Worm (Caenorhabditis elegans) whole organism, mixed stage, embryonic: ENCODE data around the gene F42A9.7.
A peak's percentile ranks its signal among the peaks of the same experiment; 100 is the strongest.

Experiments
- M03D4.4 ChIP-seq: sonication (generic microtip); optimal IDR thresholded peaks from 2 replicates; lab custom pipeline; 2017; ENCODE audit warnings: mild to moderate bottlenecking, missing genetic modification characterization, missing compliant biosample characterization
- bed-3 ChIP-seq: fragments of 200-800 bp; sonication (Bioruptor generic); optimal IDR thresholded peaks from 3 replicates; lab custom pipeline; 2018; ENCODE audit warnings: mild to moderate bottlenecking, missing genetic modification characterization, moderate library complexity, missing compliant biosample characterization
- blmp-1 ChIP-seq: fragments of 150-350 bp; optimal IDR thresholded peaks from 2 replicates; lab custom pipeline; 2014; ENCODE audit warnings: missing biosample characterization, missing genetic modification characterization
- ceh-39 ChIP-seq: fragments of 150-350 bp; optimal IDR thresholded peaks from 2 replicates; lab custom pipeline; 2014; ENCODE audit warnings: missing biosample characterization, missing genetic modification characterization
- ceh-43 ChIP-seq: fragments of 200-800 bp; sonication (Bioruptor generic); optimal IDR thresholded peaks from 2 replicates; lab custom pipeline; 2018; ENCODE audit warnings: mild to moderate bottlenecking, missing genetic modification characterization, moderate library complexity, missing compliant biosample characterization
- ceh-83 ChIP-seq: fragments of 200-800 bp; sonication (Bioruptor generic); optimal IDR thresholded peaks from 2 replicates; lab custom pipeline; 2018; ENCODE audit warnings: mild to moderate bottlenecking, missing genetic modification characterization, missing compliant biosample characterization
- ces-1 ChIP-seq: fragments of 150-350 bp; optimal IDR thresholded peaks from 2 replicates; lab custom pipeline; 2014; ENCODE audit warnings: missing biosample characterization, missing genetic modification reagents, missing genetic modification characterization
- cnd-1 ChIP-seq: fragments of 200-800 bp; sonication (Bioruptor generic); optimal IDR thresholded peaks from 2 replicates; lab custom pipeline; 2018; ENCODE audit warnings: mild to moderate bottlenecking, missing genetic modification characterization, missing compliant biosample characterization
- drap-1 ChIP-seq: fragments of 200-800 bp; sonication (Bioruptor generic); optimal IDR thresholded peaks from 3 replicates; lab custom pipeline; 2018; ENCODE audit warnings: mild to moderate bottlenecking, missing genetic modification characterization, missing compliant biosample characterization
- elt-1 ChIP-seq: sonication (generic microtip); optimal IDR thresholded peaks from 2 replicates; lab custom pipeline; 2017; ENCODE audit warnings: missing genetic modification characterization, mild to moderate bottlenecking, missing compliant biosample characterization, antibody characterized with exemption, moderate library complexity, borderline replicate concordance; ENCODE audit not compliant: insufficient read depth
- elt-3 ChIP-seq: fragments of 150-350 bp; optimal IDR thresholded peaks from 2 replicates; lab custom pipeline; 2014; ENCODE audit warnings: missing biosample characterization, missing genetic modification characterization
- flh-1 ChIP-seq: fragments of 200-800 bp; sonication (Bioruptor generic); optimal IDR thresholded peaks from 2 replicates; lab custom pipeline; 2018; ENCODE audit warnings: mild to moderate bottlenecking, missing genetic modification characterization, moderate library complexity, missing compliant biosample characterization
- ham-2 ChIP-seq: fragments of 200-800 bp; sonication (Bioruptor generic); optimal IDR thresholded peaks from 2 replicates; lab custom pipeline; 2018; ENCODE audit warnings: mild to moderate bottlenecking, missing genetic modification characterization, missing compliant biosample characterization
- hlh-1 ChIP-seq: fragments of 150-350 bp; optimal IDR thresholded peaks from 2 replicates; lab custom pipeline; 2014; ENCODE audit warnings: missing biosample characterization, missing genetic modification reagents, missing genetic modification characterization
- lin-13 ChIP-seq: fragments of 150-350 bp; optimal IDR thresholded peaks from 2 replicates; lab custom pipeline; 2014; ENCODE audit warnings: missing biosample characterization, missing genetic modification characterization
- lin-32 ChIP-seq: fragments of 200-800 bp; sonication (Bioruptor generic); optimal IDR thresholded peaks from 2 replicates; lab custom pipeline; 2018; ENCODE audit warnings: mild to moderate bottlenecking, missing genetic modification characterization, missing compliant biosample characterization
- lsy-2 ChIP-seq: fragments of 150-350 bp; optimal IDR thresholded peaks from 2 replicates; lab custom pipeline; 2014; ENCODE audit warnings: missing biosample characterization, missing genetic modification characterization
- mab-5 ChIP-seq: fragments of 150-350 bp; optimal IDR thresholded peaks from 2 replicates; lab custom pipeline; 2014; ENCODE audit warnings: missing biosample characterization, missing genetic modification characterization
- mep-1 ChIP-seq: fragments of 150-350 bp; optimal IDR thresholded peaks from 2 replicates; lab custom pipeline; 2017; ENCODE audit warnings: missing biosample characterization, missing genetic modification reagents, missing genetic modification characterization, inconsistent platforms
- mls-2 ChIP-seq: sonication (generic microtip); optimal IDR thresholded peaks from 2 replicates; lab custom pipeline; 2016; ENCODE audit warnings: mild to moderate bottlenecking, missing genetic modification characterization, moderate library complexity, missing compliant biosample characterization
- nhr-12 ChIP-seq: fragments of 150-350 bp; optimal IDR thresholded peaks from 2 replicates; lab custom pipeline; 2014; ENCODE audit warnings: missing biosample characterization, missing genetic modification characterization
- nhr-2 ChIP-seq: fragments of 150-350 bp; optimal IDR thresholded peaks from 2 replicates; lab custom pipeline; 2014; ENCODE audit warnings: missing biosample characterization, missing genetic modification characterization
- nhr-237 ChIP-seq: fragments of 150-350 bp; optimal IDR thresholded peaks from 2 replicates; lab custom pipeline; 2014; ENCODE audit warnings: missing biosample characterization, missing genetic modification characterization
- nhr-28 ChIP-seq: fragments of 150-350 bp; optimal IDR thresholded peaks from 2 replicates; lab custom pipeline; 2014; ENCODE audit warnings: missing biosample characterization, missing genetic modification characterization
- nhr-76 ChIP-seq: sonication (generic microtip); optimal IDR thresholded peaks from 2 replicates; lab custom pipeline; 2017; ENCODE audit warnings: missing biosample characterization, missing genetic modification characterization
- pha-4 ChIP-seq: fragments of 150-350 bp; optimal IDR thresholded peaks from 2 replicates; lab custom pipeline; 2018; ENCODE audit warnings: missing biosample characterization, missing genetic modification reagents, missing genetic modification characterization
- sem-2 ChIP-seq: fragments of 200-800 bp; sonication (Bioruptor generic); optimal IDR thresholded peaks from 2 replicates; lab custom pipeline; 2018; ENCODE audit warnings: mild to moderate bottlenecking, missing genetic modification characterization, missing compliant biosample characterization
- snpc-4 ChIP-seq: fragments of 150-350 bp; optimal IDR thresholded peaks from 2 replicates; lab custom pipeline; 2014; ENCODE audit warnings: missing biosample characterization, missing genetic modification characterization
- sptf-1 ChIP-seq: sonication (generic microtip); optimal IDR thresholded peaks from 2 replicates; lab custom pipeline; 2017; ENCODE audit warnings: mild to moderate bottlenecking, missing genetic modification characterization, moderate library complexity, missing compliant biosample characterization
- tbx-8 ChIP-seq: fragments of 200-800 bp; sonication (Bioruptor generic); optimal IDR thresholded peaks from 2 replicates; lab custom pipeline; 2018; ENCODE audit warnings: mild to moderate bottlenecking, missing genetic modification characterization, moderate library complexity, missing compliant biosample characterization
- unc-120 ChIP-seq: sonication (generic microtip); optimal IDR thresholded peaks from 2 replicates; lab custom pipeline; 2017; ENCODE audit warnings: missing genetic modification characterization, missing compliant biosample characterization; ENCODE audit not compliant: poor library complexity, severe bottlenecking
- unc-39 ChIP-seq: fragments of 150-350 bp; optimal IDR thresholded peaks from 2 replicates; lab custom pipeline; 2014; ENCODE audit warnings: missing biosample characterization, missing genetic modification characterization
- unc-62 ChIP-seq: fragments of 150-350 bp; optimal IDR thresholded peaks from 2 replicates; lab custom pipeline; 2014; ENCODE audit warnings: missing biosample characterization, missing genetic modification reagents, missing genetic modification characterization
- zip-8 ChIP-seq: fragments of 150-350 bp; optimal IDR thresholded peaks from 2 replicates; lab custom pipeline; 2014; ENCODE audit warnings: missing biosample characterization, missing genetic modification characterization
- ztf-11 ChIP-seq: fragments of 150-350 bp; optimal IDR thresholded peaks from 2 replicates; lab custom pipeline; 2014; ENCODE audit warnings: missing biosample characterization, missing genetic modification characterization

Gene F42A9.7

DNA sequence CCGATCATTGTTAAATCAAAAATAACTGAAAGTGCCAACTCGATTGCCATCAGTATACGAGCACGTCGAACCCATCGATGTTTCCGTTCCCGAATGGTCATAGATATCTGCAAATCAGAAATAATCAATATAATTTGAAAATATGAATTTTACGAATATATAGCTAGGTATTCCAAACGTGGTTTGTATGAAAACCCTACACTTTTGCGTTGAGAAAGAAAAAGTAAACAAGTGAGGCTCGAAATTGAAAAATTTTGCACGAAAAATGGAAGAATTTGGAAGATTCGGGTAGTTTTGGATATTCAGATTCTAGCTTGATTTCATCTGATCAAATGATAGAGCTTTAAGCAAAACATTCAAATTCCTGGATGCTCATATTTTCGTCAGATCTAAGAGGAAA, 21.8 kb upstream of the F42A9.7 start, which contains the start of gene F42A9.9:
Gene F42A9.9, minus strand, starts transcription at position 101 of the 400 bp plus-strand sequence.
- TF ChIP-seq nhr-12 (tag; lab: Kevin White, UChicago) (no peak), sem-2 (GFP tag; lab: Kevin White, UChicago) (no peak), lsy-2 (tag; lab: Kevin White, UChicago) (no peak), ceh-43 (GFP tag; lab: Kevin White, UChicago) (no peak), zip-8 (tag; lab: Kevin White, UChicago) (no peak), pha-4 (tag; lab: Kevin White, UChicago) (no peak), nhr-2 (tag; lab: Kevin White, UChicago) (no peak), blmp-1 (tag; lab: Kevin White, UChicago) (no peak), lin-13 (no peak), nhr-28 (tag; lab: Kevin White, UChicago) (no peak), mab-5 (tag; lab: Kevin White, UChicago) (no peak), unc-62 (GFP tag; lab: Kevin White, UChicago) (no peak)

DNA sequence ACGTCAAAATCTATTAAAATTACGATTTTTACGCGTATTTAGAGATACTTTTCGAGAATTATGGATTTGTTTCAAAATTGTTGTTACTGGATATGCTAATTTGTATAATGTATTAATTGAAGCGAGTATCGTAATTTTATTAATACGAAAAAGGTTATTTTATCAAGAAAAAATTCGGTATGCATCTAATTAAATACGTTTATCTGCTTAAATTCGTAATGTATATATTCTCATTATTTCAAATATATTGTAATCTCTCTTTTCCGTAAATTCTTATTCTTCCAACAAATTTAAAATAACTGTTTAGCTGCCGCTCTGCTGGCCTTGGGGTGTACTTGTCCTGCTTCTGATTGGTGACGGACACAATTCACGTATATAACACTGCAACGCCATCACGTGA, 14.1 kb upstream of the F42A9.7 start, which contains the start of gene dgk-4:
Gene dgk-4, plus strand, starts transcription at position 301 of the 400 bp plus-strand sequence.
- TF ChIP-seq nhr-237 (tag; lab: Kevin White, UChicago), result no peak
- no peak for TF ChIP-seq drap-1 (GFP tag; lab: Kevin White, UChicago)
- TF ChIP-seq sptf-1 (tag; lab: Kevin White, UChicago), result no peak
- TF ChIP-seq lin-13, result no peak
- TF ChIP-seq flh-1 (GFP tag; lab: Kevin White, UChicago), result no peak
- no peak for TF ChIP-seq lsy-2 (tag; lab: Kevin White, UChicago)

DNA sequence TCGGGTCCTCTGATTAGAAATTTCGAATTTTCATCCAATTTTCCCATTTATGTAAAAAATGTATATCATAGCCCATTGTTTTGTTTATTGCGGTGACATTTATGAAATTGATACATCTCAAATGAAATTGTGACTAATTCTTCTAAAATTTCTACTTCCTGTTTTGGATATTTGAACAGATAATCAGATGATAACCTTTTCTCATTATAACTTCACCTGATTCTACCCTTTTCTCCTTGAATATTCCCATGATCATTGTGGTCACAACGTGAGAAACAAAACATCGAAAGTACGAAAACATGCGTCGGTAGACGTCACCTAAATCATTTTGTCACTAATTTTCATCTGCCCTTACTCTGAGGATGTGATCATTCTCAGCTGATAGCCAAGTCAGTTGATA, 13.3 kb upstream of the F42A9.7 start:
- TF ChIP-seq tbx-8 (GFP tag; lab: Kevin White, UChicago), result no peak
- TF ChIP-seq unc-120 (tag; lab: Kevin White, UChicago), result no peak
- TF ChIP-seq M03D4.4, result no peak
- TF ChIP-seq lin-32 (GFP tag; lab: Kevin White, UChicago), result no peak
- no peak for TF ChIP-seq cnd-1 (tag; lab: Kevin White, UChicago)
- TF ChIP-seq sptf-1 (tag; lab: Kevin White, UChicago), result no peak
- no peak for TF ChIP-seq lsy-2 (tag; lab: Kevin White, UChicago)
- TF ChIP-seq hlh-1, result no peak
- no peak for TF ChIP-seq flh-1 (GFP tag; lab: Kevin White, UChicago)
- no peak for TF ChIP-seq sem-2 (GFP tag; lab: Kevin White, UChicago)
- TF ChIP-seq nhr-76 (tag; lab: Kevin White, UChicago), result no peak
- no peak for TF ChIP-seq lin-13
- TF ChIP-seq snpc-4 (tag; lab: Kevin White, UChicago), result no peak
- no peak for TF ChIP-seq zip-8 (tag; lab: Kevin White, UChicago)
- no peak for TF ChIP-seq unc-62 (GFP tag; lab: Kevin White, UChicago)
- TF ChIP-seq nhr-2 (tag; lab: Kevin White, UChicago), result no peak
- no peak for TF ChIP-seq ceh-43 (GFP tag; lab: Kevin White, UChicago)
- TF ChIP-seq ztf-11 (tag; lab: Kevin White, UChicago), result no peak
- TF ChIP-seq unc-39 (tag; lab: Kevin White, UChicago), result no peak

DNA sequence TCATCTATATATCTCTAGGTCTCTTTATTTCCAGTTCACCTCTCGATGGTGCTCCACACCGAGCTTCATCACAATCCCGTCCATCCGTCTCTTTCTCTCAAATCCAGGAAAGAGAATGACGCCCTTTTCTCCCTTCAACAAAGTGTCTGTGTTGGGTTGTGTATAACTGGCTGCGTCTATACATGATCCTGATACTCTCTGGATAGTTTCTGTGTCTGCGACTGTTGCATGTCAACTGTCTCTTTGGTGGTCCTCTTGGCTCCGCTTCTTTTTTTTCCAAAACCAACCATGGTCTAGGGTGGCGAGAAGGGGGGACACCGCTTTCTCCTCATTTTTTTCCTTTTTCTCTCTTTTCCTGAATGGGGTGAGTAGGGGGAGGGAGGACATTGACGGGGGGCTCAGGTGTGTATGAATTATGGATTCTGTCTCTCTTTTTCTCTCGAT, 12.7 kb upstream of the F42A9.7 start:
- TF ChIP-seq sptf-1 (tag; lab: Kevin White, UChicago) (no peak), ceh-43 (GFP tag; lab: Kevin White, UChicago) (no peak), nhr-237 (tag; lab: Kevin White, UChicago) (peak; percentile 1), lsy-2 (tag; lab: Kevin White, UChicago) (no peak), unc-39 (tag; lab: Kevin White, UChicago) (no peak), elt-1 (tag; lab: Kevin White, UChicago) (no peak), cnd-1 (tag; lab: Kevin White, UChicago) (no peak), ces-1 (peak; percentile 27), mab-5 (tag; lab: Kevin White, UChicago) (no peak), nhr-12 (tag; lab: Kevin White, UChicago) (no peak), mep-1 (no peak), zip-8 (tag; lab: Kevin White, UChicago) (no peak), unc-62 (GFP tag; lab: Kevin White, UChicago) (peak; percentile 67), ceh-83 (GFP tag; lab: Kevin White, UChicago) (no peak), lin-13 (no peak), mls-2 (no peak), bed-3 (no peak), ztf-11 (tag; lab: Kevin White, UChicago) (no peak), flh-1 (GFP tag; lab: Kevin White, UChicago) (no peak), lin-32 (GFP tag; lab: Kevin White, UChicago) (no peak), pha-4 (tag; lab: Kevin White, UChicago) (no peak), nhr-76 (tag; lab: Kevin White, UChicago) (no peak), nhr-2 (tag; lab: Kevin White, UChicago) (no peak), unc-120 (tag; lab: Kevin White, UChicago) (peak; percentile 94), blmp-1 (tag; lab: Kevin White, UChicago) (no peak), snpc-4 (tag; lab: Kevin White, UChicago) (no peak), hlh-1 (peak; percentile 59), elt-3 (no peak), M03D4.4 (no peak), nhr-28 (tag; lab: Kevin White, UChicago) (no peak), sem-2 (GFP tag; lab: Kevin White, UChicago) (no peak), ceh-39 (tag; lab: Kevin White, UChicago) (no peak), ham-2 (GFP tag; lab: Kevin White, UChicago) (no peak), drap-1 (GFP tag; lab: Kevin White, UChicago) (peak; percentile 4), tbx-8 (GFP tag; lab: Kevin White, UChicago) (no peak)
